Fruit fly (Drosophila melanogaster) whole organism, wandering third instar larva: Measurements from ENCODE around the gene CG46430.

Experiments
- Abd-B ChIP-seq: fragments of >200 bp; optimal IDR thresholded peaks from 2 replicates; lab custom pipeline; 2017; ENCODE audit warnings: missing biosample characterization, missing genetic modification characterization
- CG32264 ChIP-seq: fragments of 200-800 bp; sonication (Bioruptor generic); optimal IDR thresholded peaks from 2 replicates; lab custom pipeline; 2016; ENCODE audit warnings: missing biosample characterization, missing genetic modification characterization
- CG9705 ChIP-seq: fragments of 200-800 bp; sonication (Bioruptor generic); optimal IDR thresholded peaks from 2 replicates; lab custom pipeline; 2018; ENCODE audit warnings: missing biosample characterization, mild to moderate bottlenecking, missing genetic modification characterization
- CrebA ChIP-seq: fragments of 200-800 bp; sonication (Bioruptor generic); optimal IDR thresholded peaks from 2 replicates; lab custom pipeline; 2016; ENCODE audit warnings: missing biosample characterization, mild to moderate bottlenecking, missing genetic modification characterization, borderline replicate concordance
- Dfd ChIP-seq: fragments of >200 bp; optimal IDR thresholded peaks from 2 replicates; lab custom pipeline; 2017; ENCODE audit warnings: missing biosample characterization, missing genetic modification characterization
- Dif ChIP-seq: fragments of 200-275, 200-300 bp; sonication (Bioruptor generic); optimal IDR thresholded peaks from 2 replicates; lab custom pipeline; 2018; ENCODE audit warnings: missing biosample characterization, missing genetic modification characterization; ENCODE audit not compliant: partially characterized antibody
- Hnf4 ChIP-seq: fragments of 200-800 bp; sonication (Bioruptor generic); optimal IDR thresholded peaks from 2 replicates; lab custom pipeline; 2016; ENCODE audit warnings: missing biosample characterization, mild to moderate bottlenecking, missing genetic modification characterization
- Hr78 ChIP-seq: fragments of >200 bp; optimal IDR thresholded peaks from 2 replicates; lab custom pipeline; 2017; ENCODE audit warnings: missing biosample characterization, missing genetic modification characterization
- Hr83 ChIP-seq: fragments of 200-300 bp; sonication (Bioruptor generic); optimal IDR thresholded peaks from 2 replicates; lab custom pipeline; 2016; ENCODE audit warnings: missing biosample characterization, mild to moderate bottlenecking, missing genetic modification characterization, moderate library complexity; ENCODE audit not compliant: poor library complexity, severe bottlenecking
- Mio ChIP-seq: sonication (Bioruptor generic); optimal IDR thresholded peaks from 2 replicates; lab custom pipeline; 2016; ENCODE audit warnings: missing biosample characterization, missing genetic modification characterization
- Myc ChIP-seq: fragments of >200 bp; optimal IDR thresholded peaks from 2 replicates; lab custom pipeline; 2017
- OdsH ChIP-seq: fragments of 200-800 bp; sonication (Bioruptor generic); optimal IDR thresholded peaks from 2 replicates; lab custom pipeline; 2016; ENCODE audit warnings: missing biosample characterization, mild to moderate bottlenecking, missing genetic modification characterization
- Rel ChIP-seq, 2 experiments: fragments of 200-800 bp; sonication (Bioruptor generic) in 1 of 2; optimal IDR thresholded peaks; 2 replicates in 1 of 2; 3 replicates in 1 of 2; lab custom pipeline; 2016 to 2019; ENCODE audit warnings: mild to moderate bottlenecking in 2 of 2, missing biosample characterization in 2 of 2, missing genetic modification characterization in 2 of 2, moderate library complexity in 1 of 2
- Sp1 ChIP-seq: fragments of 200-800 bp; sonication (Bioruptor generic); optimal IDR thresholded peaks from 3 replicates; lab custom pipeline; 2019; ENCODE audit warnings: missing biosample characterization, mild to moderate bottlenecking, missing genetic modification characterization, moderate library complexity
- br ChIP-seq: fragments of 200-800 bp; sonication (Bioruptor generic); optimal IDR thresholded peaks from 2 replicates; lab custom pipeline; 2016; ENCODE audit warnings: missing biosample characterization, missing genetic modification characterization
- brk ChIP-seq: fragments of 200-800 bp; sonication (Bioruptor generic); optimal IDR thresholded peaks from 2 replicates; lab custom pipeline; 2016; ENCODE audit warnings: missing biosample characterization, mild to moderate bottlenecking, missing genetic modification characterization
- dl ChIP-seq, 2 experiments: fragments of 175-275, 200-275 bp in 1 of 2; fragments of 200-275 bp in 1 of 2; sonication (Bioruptor generic); optimal IDR thresholded peaks; lab custom pipeline; 2018; ENCODE audit warnings: mild to moderate bottlenecking in 2 of 2, missing biosample characterization in 2 of 2, missing genetic modification characterization in 2 of 2, moderate library complexity in 2 of 2; ENCODE audit not compliant: partially characterized antibody in 2 of 2, insufficient read depth in 1 of 2
- dmrt93B ChIP-seq: fragments of 200-800 bp; sonication (Bioruptor generic); optimal IDR thresholded peaks from 2 replicates; lab custom pipeline; 2018; ENCODE audit warnings: missing biosample characterization, mild to moderate bottlenecking, missing genetic modification characterization
- dsf ChIP-seq: sonication (Bioruptor generic); optimal IDR thresholded peaks from 2 replicates; lab custom pipeline; 2016; ENCODE audit warnings: missing biosample characterization, missing genetic modification characterization, borderline replicate concordance
- ey ChIP-seq: fragments of 200-800 bp; sonication (Bioruptor generic); optimal IDR thresholded peaks from 2 replicates; lab custom pipeline; 2016; ENCODE audit warnings: missing biosample characterization, missing genetic modification characterization
- foxo ChIP-seq, 2 experiments: fragments of 200-800 bp; sonication (Bioruptor generic); optimal IDR thresholded peaks; 2 replicates in 1 of 2; 3 replicates in 1 of 2; lab custom pipeline; 2016 to 2017; ENCODE audit warnings: missing biosample characterization in 2 of 2, missing genetic modification characterization in 2 of 2
- fru ChIP-seq: fragments of 200-800 bp; sonication (Bioruptor generic); optimal IDR thresholded peaks from 3 replicates; lab custom pipeline; 2016; ENCODE audit warnings: missing biosample characterization, mild to moderate bottlenecking, missing genetic modification characterization
- h ChIP-seq: fragments of 200-800 bp; sonication (Bioruptor generic); optimal IDR thresholded peaks from 3 replicates; lab custom pipeline; 2016; ENCODE audit warnings: missing biosample characterization, mild to moderate bottlenecking, missing genetic modification characterization
- jim ChIP-seq: fragments of 175-275, 200-325 bp; sonication (Bioruptor generic); optimal IDR thresholded peaks from 2 replicates; lab custom pipeline; 2016; ENCODE audit warnings: missing biosample characterization, mild to moderate bottlenecking, missing genetic modification characterization
- lola ChIP-seq: fragments of >200 bp; optimal IDR thresholded peaks from 2 replicates; lab custom pipeline; 2017; ENCODE audit warnings: missing biosample characterization, missing genetic modification characterization
- rgr ChIP-seq: fragments of 200-800 bp; sonication (Bioruptor generic); optimal IDR thresholded peaks from 3 replicates; lab custom pipeline; 2016; ENCODE audit warnings: missing biosample characterization, mild to moderate bottlenecking, missing genetic modification characterization
- sage ChIP-seq: fragments of 200-800 bp; sonication (Bioruptor generic); optimal IDR thresholded peaks from 2 replicates; lab custom pipeline; 2016; ENCODE audit warnings: missing biosample characterization, mild to moderate bottlenecking, missing genetic modification characterization
- sv ChIP-seq: fragments of 200-800 bp; sonication (Bioruptor generic); optimal IDR thresholded peaks from 3 replicates; lab custom pipeline; 2016; ENCODE audit warnings: missing biosample characterization, missing genetic modification characterization
- tai ChIP-seq: sonication (Bioruptor generic); optimal IDR thresholded peaks from 2 replicates; lab custom pipeline; 2016; ENCODE audit warnings: missing biosample characterization, missing genetic modification characterization
- usp ChIP-seq: fragments of >200 bp; optimal IDR thresholded peaks from 2 replicates; lab custom pipeline; 2017; ENCODE audit warnings: missing biosample characterization, missing genetic modification characterization

CG46430 gene

DNA sequence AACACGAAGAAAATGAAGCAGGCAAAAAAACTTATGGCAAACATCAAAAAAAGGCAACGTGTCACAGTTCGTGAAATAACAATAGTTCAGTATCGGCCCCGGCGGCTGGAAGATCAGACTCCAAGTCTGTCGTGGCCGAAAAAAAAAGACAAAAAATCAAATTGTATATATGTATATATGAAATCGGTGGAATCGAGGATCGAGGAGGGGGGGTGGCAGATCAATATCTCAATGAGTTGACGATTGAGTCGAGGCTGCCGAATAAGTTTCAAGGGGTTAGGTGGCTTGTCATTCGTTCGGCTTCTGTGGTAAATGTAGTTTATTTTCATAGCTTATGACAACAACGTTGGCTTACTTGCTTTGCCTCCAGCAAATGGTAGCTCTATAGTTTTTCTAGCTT lies 35.8 kb upstream of the CG46430 start:
- TF ChIP-seq sage (GFP tag; lab: Kevin White, UChicago): no peak
- TF ChIP-seq Sp1 (GFP tag; lab: Kevin White, UChicago): no peak
- no peak for TF ChIP-seq jim (GFP tag; lab: Kevin White, UChicago)
- no peak for TF ChIP-seq rgr (GFP tag; lab: Kevin White, UChicago)
- no peak for TF ChIP-seq lola (GFP tag; lab: Kevin White, UChicago)
- no peak for TF ChIP-seq foxo (GFP tag; optimal IDR thresholded peaks at IDR 0.05; lab: Kevin White, UChicago)
- no peak for TF ChIP-seq Hr78 (GFP tag; lab: Kevin White, UChicago)
- TF ChIP-seq Hnf4 (GFP tag; lab: Kevin White, UChicago): no peak
- no peak for TF ChIP-seq CG32264 (GFP tag; lab: Kevin White, UChicago)

- no peak for TF ChIP-seq dsf (GFP tag; lab: Kevin White, UChicago)
- TF ChIP-seq CG9705: no peak
- TF ChIP-seq Hnf4 (GFP tag; lab: Kevin White, UChicago): no peak
- no peak for TF ChIP-seq Mio (GFP tag; lab: Kevin White, UChicago)
- TF ChIP-seq jim (GFP tag; lab: Kevin White, UChicago): no peak
- TF ChIP-seq usp: no peak
- no peak for TF ChIP-seq ey (GFP tag; lab: Kevin White, UChicago)
Measured at dm6 chr3L:10443958-10444357, 34.4 kb upstream of the CG46430 start.

- no peak for TF ChIP-seq tai
- no peak for TF ChIP-seq CrebA (GFP tag; lab: Kevin White, UChicago)
- no peak for TF ChIP-seq lola (GFP tag; lab: Kevin White, UChicago)
- TF ChIP-seq Hr83: no peak
- no peak for TF ChIP-seq sv (GFP tag; lab: Kevin White, UChicago)
- TF ChIP-seq rgr (GFP tag; lab: Kevin White, UChicago): no peak
- TF ChIP-seq Dif (GFP tag; lab: Kevin White, UChicago): no peak
- no peak for TF ChIP-seq br (GFP tag; lab: Kevin White, UChicago)
- TF ChIP-seq CG9705: no peak
- TF ChIP-seq sage (GFP tag; lab: Kevin White, UChicago): no peak
- no peak for TF ChIP-seq Dfd (GFP tag; lab: Kevin White, UChicago)
- no peak for TF ChIP-seq usp
Measured at dm6 chr3L:10446998-10447397, 31.3 kb upstream of the CG46430 start.

DNA sequence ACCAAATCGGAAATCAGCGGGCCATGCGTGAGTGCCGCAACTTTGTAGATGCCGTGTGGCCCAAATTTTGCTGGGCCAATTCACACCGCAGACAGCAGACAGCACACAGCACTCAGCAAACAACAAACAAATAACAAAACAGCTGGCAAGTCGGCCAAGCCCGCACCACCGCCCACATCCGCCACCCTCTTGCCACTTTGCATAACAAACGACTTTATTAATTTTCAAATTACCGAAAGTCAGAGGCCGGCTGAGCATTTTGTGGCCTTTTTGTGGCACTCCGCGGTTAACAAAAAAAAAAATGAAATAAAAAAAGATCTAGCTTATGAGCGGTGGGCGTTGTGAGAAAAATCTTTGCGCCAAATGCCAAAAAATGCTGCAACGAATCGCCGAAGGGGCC lies 28.6 kb upstream of the CG46430 start:
- TF ChIP-seq CG32264 (GFP tag; lab: Kevin White, UChicago) (no peak), Abd-B (GFP tag; lab: Kevin White, UChicago) (no peak), Dif (GFP tag; lab: Kevin White, UChicago) (no peak), Myc (lab: Kevin White, UChicago) (no peak), dmrt93B (GFP tag; lab: Kevin White, UChicago) (no peak), usp (no peak), fru (GFP tag; lab: Kevin White, UChicago) (no peak), CrebA (GFP tag; lab: Kevin White, UChicago) (no peak), ey (GFP tag; lab: Kevin White, UChicago) (no peak), tai (no peak), brk (GFP tag; lab: Kevin White, UChicago) (no peak), Hnf4 (GFP tag; lab: Kevin White, UChicago) (no peak), br (GFP tag; lab: Kevin White, UChicago) (no peak), Sp1 (GFP tag; lab: Kevin White, UChicago) (no peak), h (GFP tag; lab: Kevin White, UChicago) (no peak), dl (GFP tag; optimal IDR thresholded peaks at IDR 0.05; lab: Kevin White, UChicago; ENCODE audit: insufficient read depth in 1 of 2, partially characterized antibody in 2 of 2) (no peak), Hr83 (no peak), OdsH (GFP tag; lab: Kevin White, UChicago) (no peak)

DNA sequence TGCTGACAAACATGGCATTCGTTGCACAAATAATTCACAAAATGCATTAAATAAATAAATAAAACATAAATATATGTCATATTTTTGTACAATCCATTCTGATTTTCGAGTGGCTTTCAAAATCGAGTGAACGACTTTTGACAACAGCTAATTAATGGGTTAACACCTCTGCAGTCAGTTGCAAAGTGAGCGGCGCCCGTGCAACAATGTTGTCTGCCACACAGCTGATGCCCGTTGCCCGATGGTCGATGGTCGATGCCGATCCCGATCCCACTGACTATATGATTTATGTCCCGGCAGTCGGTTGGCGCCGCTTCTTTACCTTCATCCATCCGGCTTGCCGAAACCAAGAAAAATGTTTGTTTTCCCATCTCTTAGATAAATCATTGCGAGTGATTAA lies 19.2 kb upstream of the CG46430 start:
- TF ChIP-seq Hr83 (no peak), h (GFP tag; lab: Kevin White, UChicago) (no peak), Abd-B (GFP tag; lab: Kevin White, UChicago) (no peak), CrebA (GFP tag; lab: Kevin White, UChicago) (no peak), ey (GFP tag; lab: Kevin White, UChicago) (no peak), Rel (GFP tag; optimal IDR thresholded peaks at IDR 0.05; lab: Kevin White, UChicago) (no peak), Rel (tag; optimal IDR thresholded peaks at IDR 0.05; lab: Kevin White, UChicago) (no peak), tai (no peak)
